Fruit fly (Drosophila melanogaster) whole organism, embryonic: ENCODE data around the gene Eip63F-1.
A peak's percentile ranks its signal among the peaks of the same experiment; 100 is the strongest.

Source experiments
- Abd-B ChIP-seq: fragments of 200-800 bp; sonication (Bioruptor generic); optimal IDR thresholded peaks from 2 replicates; lab custom pipeline; 2018; ENCODE audit warnings: missing biosample characterization, mild to moderate bottlenecking, missing genetic modification characterization, moderate library complexity
- Aef1 ChIP-seq: fragments of 200-800 bp; sonication (Bioruptor generic); IDR thresholded peaks from 3 replicates; pipeline ENCODE4 v1.3.6; 2022; ENCODE audit warnings: missing biosample characterization, missing genetic modification characterization
- Asciz ChIP-seq: fragments of 200-800 bp; sonication (Bioruptor generic); optimal IDR thresholded peaks from 2 replicates; lab custom pipeline; 2017; ENCODE audit warnings: missing biosample characterization, mild to moderate bottlenecking, missing genetic modification characterization, missing genetic modification reagents
- Bdp1 ChIP-seq: fragments of 200-800 bp; sonication (Bioruptor generic); optimal IDR thresholded peaks from 3 replicates; lab custom pipeline; 2016; ENCODE audit warnings: missing biosample characterization, missing genetic modification characterization
- CG10321 ChIP-seq: fragments of 200-800 bp; sonication (Bioruptor generic); IDR thresholded peaks from 2 replicates; pipeline ENCODE4 v1.3.6; 2022; ENCODE audit warnings: missing biosample characterization, missing genetic modification characterization
- CG11093 ChIP-seq: fragments of 200-800 bp; sonication (Bioruptor generic); IDR thresholded peaks from 3 replicates; pipeline ENCODE4 v1.3.6; 2022; ENCODE audit warnings: missing biosample characterization, missing genetic modification characterization
- CG12391 ChIP-seq: fragments of 200-800 bp; sonication (Bioruptor generic); optimal IDR thresholded peaks from 3 replicates; lab custom pipeline; 2018; ENCODE audit warnings: missing biosample characterization, mild to moderate bottlenecking, missing genetic modification characterization, moderate library complexity
- CG13624 ChIP-seq: fragments of 200-800 bp; sonication (Bioruptor generic); optimal IDR thresholded peaks from 2 replicates; lab custom pipeline; 2016; ENCODE audit warnings: missing biosample characterization, missing genetic modification characterization
- CG14050 ChIP-seq: fragments of 200-800 bp; sonication (Bioruptor generic); IDR thresholded peaks from 3 replicates; pipeline ENCODE4 v1.3.6; 2022; ENCODE audit warnings: missing biosample characterization, missing genetic modification characterization
- CG14667 ChIP-seq: fragments of 200-800 bp; sonication (Bioruptor generic); IDR thresholded peaks from 2 replicates; pipeline ENCODE4 v1.3.6; 2022; ENCODE audit warnings: missing biosample characterization, missing genetic modification characterization
- CG17361 ChIP-seq: fragments of 200-800 bp; sonication (Bioruptor generic); IDR thresholded peaks from 3 replicates; pipeline ENCODE4 v1.3.6; 2022; ENCODE audit warnings: missing biosample characterization, missing genetic modification characterization
- CG17385 ChIP-seq: fragments of 200-800 bp; sonication (Bioruptor generic); optimal IDR thresholded peaks from 3 replicates; lab custom pipeline; 2018; ENCODE audit warnings: missing biosample characterization, mild to moderate bottlenecking, missing genetic modification characterization
- CG17829 ChIP-seq: fragments of 200-800 bp; optimal IDR thresholded peaks from 2 replicates; lab custom pipeline; 2019; ENCODE audit warnings: missing biosample characterization, mild to moderate bottlenecking, missing genetic modification characterization, moderate library complexity
- CG2875 ChIP-seq: fragments of 200-800 bp; sonication (Bioruptor generic); optimal IDR thresholded peaks from 2 replicates; lab custom pipeline; 2017; ENCODE audit warnings: missing biosample characterization, mild to moderate bottlenecking, missing genetic modification characterization, missing genetic modification reagents
- CG31388 ChIP-seq: fragments of 200-800 bp; sonication (Bioruptor generic); optimal IDR thresholded peaks from 2 replicates; lab custom pipeline; 2016; ENCODE audit warnings: missing biosample characterization, missing genetic modification characterization
- CG3163 ChIP-seq: fragments of 200-800 bp; sonication (Bioruptor generic); optimal IDR thresholded peaks from 3 replicates; lab custom pipeline; 2016; ENCODE audit warnings: missing biosample characterization, missing genetic modification characterization
- CG33213 ChIP-seq: fragments of 200-800 bp; sonication (Bioruptor generic); optimal IDR thresholded peaks from 3 replicates; lab custom pipeline; 2016; ENCODE audit warnings: missing biosample characterization, missing genetic modification characterization
- CG3726 ChIP-seq: fragments of 200-800 bp; sonication (Bioruptor generic); IDR thresholded peaks from 3 replicates; pipeline ENCODE4, ENCODE4 v1.3.6; 2022; ENCODE audit warnings: missing biosample characterization, missing genetic modification characterization
- CG3847 ChIP-seq: fragments of 200-800 bp; sonication (Bioruptor generic); IDR thresholded peaks from 2 replicates; pipeline ENCODE4 v1.3.6; 2022; ENCODE audit warnings: missing biosample characterization, missing genetic modification characterization
- CG4424 ChIP-seq: fragments of 200-800 bp; sonication (Bioruptor generic); optimal IDR thresholded peaks from 3 replicates; lab custom pipeline; 2016; ENCODE audit warnings: missing biosample characterization, missing genetic modification characterization
- CG6254 ChIP-seq: fragments of 200-800 bp; sonication (Bioruptor generic); optimal IDR thresholded peaks from 3 replicates; lab custom pipeline; 2017; ENCODE audit warnings: mild to moderate bottlenecking, missing biosample characterization, missing genetic modification reagents, missing genetic modification characterization
- CG8765 ChIP-seq: fragments of 200-800 bp; sonication (Bioruptor generic); IDR thresholded peaks from 2 replicates; pipeline ENCODE4 v1.3.6; 2022; ENCODE audit warnings: missing biosample characterization, missing genetic modification characterization
- CG9215 ChIP-seq: fragments of 200-800 bp; sonication (Bioruptor generic); IDR thresholded peaks from 2 replicates; pipeline ENCODE4 v1.3.6; 2022; ENCODE audit warnings: missing biosample characterization, missing genetic modification characterization
- CrebB ChIP-seq: fragments of 200-800 bp; sonication (Bioruptor generic); optimal IDR thresholded peaks from 3 replicates; lab custom pipeline; 2018; ENCODE audit warnings: missing biosample characterization, mild to moderate bottlenecking, missing genetic modification characterization
- Dad ChIP-seq: fragments of 200-800 bp; sonication (Bioruptor generic); optimal IDR thresholded peaks from 3 replicates; lab custom pipeline; 2016; ENCODE audit warnings: missing biosample characterization, missing genetic modification characterization
- Dip3 ChIP-seq: fragments of 200-800 bp; sonication (Bioruptor generic); optimal IDR thresholded peaks from 3 replicates; lab custom pipeline; 2016; ENCODE audit warnings: missing biosample characterization, missing genetic modification characterization
- Eip74EF ChIP-seq, 2 experiments: fragments of 200-800 bp in 1 of 2; fragments of >200 bp in 1 of 2; sonication (Bioruptor generic) in 1 of 2; optimal IDR thresholded peaks; 2 replicates each; lab custom pipeline; 2017 to 2019; ENCODE audit warnings: missing biosample characterization in 2 of 2, missing genetic modification characterization in 2 of 2, mild to moderate bottlenecking in 1 of 2, moderate library complexity in 1 of 2
- H2.0 ChIP-seq: fragments of 200-800 bp; sonication (Bioruptor generic); IDR thresholded peaks from 2 replicates; pipeline ENCODE4 v1.3.6; 2022; ENCODE audit warnings: missing biosample characterization, missing genetic modification characterization
- HLH3B ChIP-seq: fragments of 200-800 bp; sonication (Bioruptor generic); IDR thresholded peaks from 2 replicates; pipeline ENCODE4 v1.3.6; 2022; ENCODE audit warnings: missing biosample characterization, missing genetic modification characterization
- HLH54F ChIP-seq: fragments of 200-800 bp; sonication (Bioruptor generic); optimal IDR thresholded peaks from 3 replicates; lab custom pipeline; 2016; ENCODE audit warnings: missing biosample characterization, missing genetic modification characterization
- Lhr ChIP-seq: fragments of 200-800 bp; sonication (Bioruptor generic); optimal IDR thresholded peaks from 3 replicates; lab custom pipeline; 2017; ENCODE audit warnings: mild to moderate bottlenecking, missing biosample characterization, missing genetic modification reagents, missing genetic modification characterization
- MTF-1 ChIP-seq: fragments of 200-800 bp; sonication (Bioruptor generic); optimal IDR thresholded peaks from 2 replicates; lab custom pipeline; 2018; ENCODE audit warnings: missing biosample characterization, mild to moderate bottlenecking, missing genetic modification characterization, borderline replicate concordance
- Oaz ChIP-seq: fragments of 200-800 bp; sonication (Bioruptor generic); IDR thresholded peaks from 2 replicates; pipeline ENCODE4 v1.3.6; 2022; ENCODE audit warnings: missing biosample characterization, missing genetic modification characterization
- Oli ChIP-seq: fragments of 200-800 bp; sonication (Bioruptor generic); optimal IDR thresholded peaks from 2 replicates; lab custom pipeline; 2018; ENCODE audit warnings: missing biosample characterization, mild to moderate bottlenecking, missing genetic modification characterization, moderate library complexity
- Sry-β ChIP-seq: fragments of 200-800 bp; sonication (Bioruptor generic); optimal IDR thresholded peaks from 2 replicates; lab custom pipeline; 2018; ENCODE audit warnings: missing biosample characterization, mild to moderate bottlenecking, missing genetic modification characterization, moderate library complexity
- Trl ChIP-seq, 3 experiments: fragments of >200 bp in 2 of 3; fragments of 200-800 bp in 1 of 3; sonication (Bioruptor generic) in 1 of 3; optimal IDR thresholded peaks; 2 replicates in 1 of 3; 3 replicates in 2 of 3; lab custom pipeline; 2016 to 2017; ENCODE audit warnings: missing biosample characterization in 1 of 3, missing genetic modification characterization in 1 of 3
- caup ChIP-seq: fragments of 200-800 bp; sonication (Bioruptor generic); optimal IDR thresholded peaks from 3 replicates; lab custom pipeline; 2017; ENCODE audit warnings: missing biosample characterization, mild to moderate bottlenecking, missing genetic modification characterization, moderate library complexity; ENCODE audit not compliant: severe bottlenecking
- corto ChIP-seq: fragments of 200-800 bp; sonication (Bioruptor generic); optimal IDR thresholded peaks from 2 replicates; lab custom pipeline; 2016; ENCODE audit warnings: missing biosample characterization, mild to moderate bottlenecking, missing genetic modification characterization, moderate library complexity
- crol ChIP-seq: fragments of 200-800 bp; sonication (Bioruptor generic); IDR thresholded peaks from 2 replicates; pipeline ENCODE4 v1.3.6; 2022; ENCODE audit warnings: missing biosample characterization, missing genetic modification characterization
- dati ChIP-seq: fragments of 200-800 bp; sonication (Bioruptor generic); IDR thresholded peaks from 2 replicates; pipeline ENCODE4 v1.3.6; 2022; ENCODE audit warnings: missing biosample characterization, missing genetic modification characterization
- dmrt99B ChIP-seq: fragments of 200-800 bp; sonication (Bioruptor generic); optimal IDR thresholded peaks from 2 replicates; lab custom pipeline; 2018; ENCODE audit warnings: missing biosample characterization, mild to moderate bottlenecking, missing genetic modification characterization, moderate library complexity
- eyg ChIP-seq: fragments of 200-800 bp; sonication (Bioruptor generic); optimal IDR thresholded peaks from 3 replicates; lab custom pipeline; 2016; ENCODE audit warnings: missing biosample characterization, missing genetic modification characterization
- fd96Cb ChIP-seq: fragments of 200-800 bp; sonication (Bioruptor generic); optimal IDR thresholded peaks from 2 replicates; lab custom pipeline; 2018; ENCODE audit warnings: missing biosample characterization, mild to moderate bottlenecking, missing genetic modification characterization, moderate library complexity
- gt ChIP-seq: fragments of 200-800 bp; sonication (Bioruptor generic); IDR thresholded peaks from 2 replicates; pipeline ENCODE4 v1.3.6; 2022; ENCODE audit warnings: missing biosample characterization, missing genetic modification characterization
- jing ChIP-seq: fragments of 200-800 bp; sonication (Bioruptor generic); optimal IDR thresholded peaks from 2 replicates; lab custom pipeline; 2018; ENCODE audit warnings: missing biosample characterization, mild to moderate bottlenecking, missing genetic modification characterization
- lab ChIP-seq: fragments of 200-800 bp; sonication (Bioruptor generic); optimal IDR thresholded peaks from 3 replicates; lab custom pipeline; 2017; ENCODE audit warnings: missing biosample characterization, missing genetic modification characterization, mild to moderate bottlenecking, moderate library complexity, missing genetic modification reagents
- oc ChIP-seq: fragments of 200-800 bp; sonication (Bioruptor generic); optimal IDR thresholded peaks from 2 replicates; lab custom pipeline; 2018; ENCODE audit warnings: missing biosample characterization, mild to moderate bottlenecking, missing genetic modification characterization, moderate library complexity
- onecut ChIP-seq: fragments of 200-800 bp; sonication (Bioruptor generic); IDR thresholded peaks from 2 replicates; pipeline ENCODE4 v1.3.6; 2022; ENCODE audit warnings: missing biosample characterization, missing genetic modification characterization
- trh ChIP-seq: fragments of 200-800 bp; sonication (Bioruptor generic); optimal IDR thresholded peaks from 2 replicates; lab custom pipeline; 2016; ENCODE audit warnings: missing biosample characterization, missing genetic modification characterization
- wdn ChIP-seq: fragments of 200-800 bp; sonication (Bioruptor generic); IDR thresholded peaks from 2 replicates; pipeline ENCODE4 v1.3.6; 2022; ENCODE audit warnings: missing biosample characterization, missing genetic modification characterization
- zfh2 ChIP-seq: fragments of 200-800 bp; sonication (Bioruptor generic); optimal IDR thresholded peaks from 2 replicates; lab custom pipeline; 2016; ENCODE audit warnings: missing biosample characterization, missing genetic modification characterization

The Eip63F-1 gene

DNA sequence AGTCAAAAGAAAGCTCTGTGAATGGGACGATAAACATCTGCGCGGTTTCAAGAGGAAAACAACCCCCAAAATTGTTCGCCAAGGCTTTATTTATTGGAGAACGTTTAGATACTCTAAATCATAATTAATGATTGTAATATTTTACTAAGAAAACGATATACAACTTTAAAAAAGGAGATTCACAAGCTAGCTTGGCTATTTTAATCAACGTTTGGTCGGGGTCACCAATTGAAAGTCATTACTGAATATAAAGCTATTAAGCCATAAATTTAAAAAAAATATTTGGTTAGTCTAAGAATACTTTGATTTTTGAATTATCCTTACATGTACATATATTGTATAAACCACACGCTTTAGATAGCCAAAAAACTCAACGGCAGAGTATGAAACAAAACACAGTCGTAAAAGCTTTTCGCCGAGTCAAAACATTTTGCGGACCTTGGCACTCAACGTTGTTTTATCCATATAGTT, 43.2 kb downstream of the Eip63F-1 start, which contains the start of gene Fie (continued):
- TF ChIP-seq CG2875 (GFP tag; lab: Kevin White, UChicago) (peak; percentile 3), CG9215 (peak; percentile 43; the same call in 1 of the 2 replicates), CG10321 (GFP tag; lab: Robert Waterston, UW) (no peak), jing (GFP tag; lab: Kevin White, UChicago) (peak; percentile 34), zfh2 (GFP tag; lab: Kevin White, UChicago) (peak; percentile 34), fd96Cb (tag; lab: Kevin White, UChicago) (peak; percentile 54), CG14667 (GFP tag; lab: Robert Waterston, UW) (no peak), HLH3B (no peak), dati (GFP tag; lab: Robert Waterston, UW) (no peak), oc (tag; lab: Kevin White, UChicago) (no peak), Dad (GFP tag; lab: Kevin White, UChicago) (no peak), CG17361 (peak; percentile 72), CG4424 (GFP tag; lab: Kevin White, UChicago) (peak; percentile 26), wdn (GFP tag; lab: Robert Waterston, UW) (no peak), CG3847 (GFP tag; lab: Robert Waterston, UW) (no peak), CG12391 (tag; lab: Kevin White, UChicago) (peak; percentile 73), CG33213 (GFP tag; lab: Kevin White, UChicago) (peak; percentile 4), Sry-β (no peak), CrebB (peak; percentile 28), Dip3 (peak; percentile 61), CG14050 (peak; percentile 22; the same call in 1 of the 3 replicates), CG8765 (GFP tag; lab: Robert Waterston, UW) (no peak), CG17385 (GFP tag; lab: Kevin White, UChicago) (peak; percentile 71), HLH54F (GFP tag; lab: Kevin White, UChicago) (peak; percentile 60), CG6254 (GFP tag; lab: Kevin White, UChicago) (no peak), CG11093 (no peak), Asciz (peak; percentile 57), CG17829 (tag; lab: Kevin White, UChicago) (peak; percentile 31), eyg (no peak), onecut (no peak), gt (GFP tag; lab: Robert Waterston, UW) (no peak), CG31388 (GFP tag; lab: Kevin White, UChicago) (no peak), CG3163 (GFP tag; lab: Kevin White, UChicago) (no peak), Trl (optimal IDR thresholded peaks at IDR 0.05; lab: Kevin White, UChicago) (no peak), Trl (GFP tag; optimal IDR thresholded peaks at IDR 0.05; lab: Kevin White, UChicago) (no peak), Abd-B (GFP tag; lab: Kevin White, UChicago) (peak; percentile 64), Bdp1 (GFP tag; lab: Kevin White, UChicago) (peak; percentile 46), Lhr (GFP tag; lab: Kevin White, UChicago) (no peak), lab (GFP tag; lab: Kevin White, UChicago) (peak; percentile 83), MTF-1 (GFP tag; lab: Kevin White, UChicago) (no peak), Oli (tag; lab: Kevin White, UChicago) (peak; percentile 80), Oaz (GFP tag; lab: Robert Waterston, UW) (no peak), corto (GFP tag; lab: Kevin White, UChicago) (no peak), crol (no peak), CG3726 (no peak), trh (GFP tag; lab: Kevin White, UChicago) (no peak), Eip74EF (GFP tag; optimal IDR thresholded peaks at IDR 0.05; lab: Kevin White, UChicago) (no peak), caup (peak; percentile 77), dmrt99B (tag; lab: Kevin White, UChicago) (peak; percentile 69), CG13624 (GFP tag; lab: Kevin White, UChicago) (peak; percentile 55), Aef1 (GFP tag; lab: Robert Waterston, UW) (no peak), H2.0 (GFP tag; lab: Robert Waterston, UW) (no peak)
